Worm (Caenorhabditis elegans): ENCODE measurements around the gene F55C5.10.

ce11 chrV:12281508-12281907 is 1.8 kb upstream of the F55C5.10 start:
- TF ChIP-seq F13C5.2 (tag; optimal IDR thresholded peaks at IDR 0.05) (no peak), flt-1 (GFP tag; IDR thresholded peaks at IDR 0.05) (no peak), tbx-11 (GFP tag; IDR thresholded peaks at IDR 0.05) (no peak), ama-1 (optimal IDR thresholded peaks at IDR 0.05) (no peak), aly-1 (tag; optimal IDR thresholded peaks at IDR 0.05) (no peak), tbx-37 (GFP tag; conservative IDR thresholded peaks at IDR 0.05) (no peak), hmg-4 (GFP tag; optimal IDR thresholded peaks at IDR 0.05) (no peak), pes-1 (GFP tag; IDR thresholded peaks at IDR 0.05) (no peak), B0310.2 (tag; optimal IDR thresholded peaks at IDR 0.05) (no peak)

All from whole organism, early embryonic.